Worm (Caenorhabditis elegans): ENCODE data around the gene ttr-51.

- TF ChIP-seq ref-1 (GFP tag; conservative IDR thresholded peaks at IDR 0.05): no peak
- TF ChIP-seq T22C8.4 (GFP tag; IDR thresholded peaks at IDR 0.05): no peak
- no peak for TF ChIP-seq med-1 (GFP tag; optimal IDR thresholded peaks at IDR 0.05; ENCODE audit: insufficient read depth)
- TF ChIP-seq tab-1 (GFP tag; IDR thresholded peaks at IDR 0.05): no peak
- no peak for TF ChIP-seq flt-1 (GFP tag; IDR thresholded peaks at IDR 0.05)
Measured at ce11 chrIV:13236485-13236884, 15.6 kb downstream of the ttr-51 start, which contains the start of gene pwp-1.
